Worm (Caenorhabditis elegans): Measurements from ENCODE around the gene try-12.
A peak's percentile ranks its signal among the peaks of the same experiment; 100 is the strongest.

The try-12 gene

DNA sequence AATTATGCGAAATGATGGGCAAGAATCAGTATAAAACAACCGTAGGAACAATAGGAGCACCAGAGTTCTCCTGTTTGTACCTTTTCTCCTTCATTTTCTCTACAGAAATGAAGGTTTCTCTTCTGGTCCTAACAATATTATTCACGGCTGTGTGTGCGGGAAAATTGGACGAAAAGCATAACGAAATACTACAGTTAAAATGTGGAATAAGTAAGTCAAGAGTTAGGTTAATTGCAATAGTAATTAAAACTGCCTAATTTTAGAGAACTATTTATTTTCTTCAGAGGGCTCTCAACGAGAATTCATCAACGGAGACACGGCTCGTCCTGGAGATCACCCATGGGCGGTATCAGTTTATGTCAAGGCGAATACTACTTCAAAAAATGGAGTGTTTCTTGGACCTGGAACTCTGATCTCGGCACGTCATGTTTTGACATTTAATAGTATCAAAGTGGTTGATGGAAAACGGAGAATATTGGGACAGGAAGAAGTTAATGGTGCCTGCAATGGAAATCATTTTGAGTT, at the start of gene try-12:
try-12 (plus strand) TSS at position 51 of the 525 bp plus-strand sequence.
- no peak for TF ChIP-seq mdl-1 (tag; optimal IDR thresholded peaks at IDR 0.05)
- no peak for TF ChIP-seq aly-2 (tag; optimal IDR thresholded peaks at IDR 0.05)
- no peak for TF ChIP-seq efl-1 (optimal IDR thresholded peaks at IDR 0.05)
- TF ChIP-seq efl-1 (GFP tag; optimal IDR thresholded peaks at IDR 0.05 in 1 of 2): peak in 1 of 2 experiments; percentile 58
- no peak for TF ChIP-seq isw-1 (GFP tag; IDR thresholded peaks at IDR 0.05)
- TF ChIP-seq sox-4 (tag; optimal IDR thresholded peaks at IDR 0.05): no peak
- TF ChIP-seq mep-1 (tag; optimal IDR thresholded peaks at IDR 0.05): no peak
- TF ChIP-seq ztf-4 (tag; optimal IDR thresholded peaks at IDR 0.05): no peak

DNA sequence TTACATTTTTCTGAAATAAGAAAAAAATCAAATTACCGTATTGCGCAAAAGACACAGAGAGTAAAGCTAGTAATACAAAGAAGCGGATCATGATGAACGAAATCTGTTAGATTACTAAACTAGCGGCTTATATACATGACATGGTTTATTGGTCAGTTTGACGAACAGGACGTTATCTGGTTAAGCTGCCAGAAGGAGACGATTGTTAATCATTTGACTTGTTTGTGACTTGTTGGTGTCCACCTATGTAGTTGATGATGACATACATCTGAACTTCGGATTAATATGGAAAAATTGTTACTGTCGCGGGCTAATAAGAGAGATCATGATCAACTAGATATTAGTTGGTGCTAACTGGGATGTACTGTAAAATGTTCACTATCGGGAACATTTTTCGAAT, 49.1 kb upstream of the try-12 start, which contains the start of gene cnc-9:
cnc-9 (minus strand) TSS at position 101 of the 400 bp plus-strand sequence.
- TF ChIP-seq C16A3.4 (tag; optimal IDR thresholded peaks at IDR 0.05): no peak
- TF ChIP-seq efl-1 (optimal IDR thresholded peaks at IDR 0.05): no peak
- peak in 1 of 2 experiments; percentile 4 for TF ChIP-seq efl-1 (GFP tag; optimal IDR thresholded peaks at IDR 0.05 in 1 of 2)
- TF ChIP-seq lin-14 (GFP tag; optimal IDR thresholded peaks at IDR 0.05): no peak
- no peak for TF ChIP-seq nhr-84 (tag; optimal IDR thresholded peaks at IDR 0.05)

DNA sequence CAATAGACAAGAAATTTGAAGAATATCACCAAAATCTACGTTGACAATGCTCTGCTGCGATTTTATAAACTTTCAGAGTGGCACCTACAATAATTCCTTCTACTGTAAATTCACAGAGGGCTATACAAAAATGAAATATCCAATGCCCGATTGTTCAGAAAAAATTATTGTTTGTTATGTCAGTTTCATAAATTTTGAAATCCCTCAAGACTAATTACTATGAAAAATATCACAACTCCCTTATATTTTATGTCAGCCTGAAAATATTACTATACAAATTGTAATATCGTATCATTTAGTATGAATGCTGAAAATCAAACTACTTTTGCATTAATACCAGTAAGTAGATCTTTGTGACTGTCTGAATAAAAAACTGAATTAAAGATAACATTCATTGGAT, 48.6 kb upstream of the try-12 start, which contains the start of gene srx-60:
srx-60 (plus strand) TSS at position 301 of the 400 bp plus-strand sequence.
- TF ChIP-seq nhr-76 (tag; optimal IDR thresholded peaks at IDR 0.05): no peak
- no peak for TF ChIP-seq xbp-1 (tag; optimal IDR thresholded peaks at IDR 0.05)
- TF ChIP-seq C34B4.2 (tag; optimal IDR thresholded peaks at IDR 0.05): no peak
- TF ChIP-seq nhr-237 (tag; optimal IDR thresholded peaks at IDR 0.05): no peak
- no peak for TF ChIP-seq unc-98 (GFP tag; IDR thresholded peaks at IDR 0.05)
- no peak for TF ChIP-seq dsc-1 (tag; optimal IDR thresholded peaks at IDR 0.05)
- no peak for TF ChIP-seq pax-3 (tag; optimal IDR thresholded peaks at IDR 0.05)
- no peak for TF ChIP-seq lin-13 (GFP tag; optimal IDR thresholded peaks at IDR 0.05)
- TF ChIP-seq sup-37 (GFP tag; optimal IDR thresholded peaks at IDR 0.05): no peak
- TF ChIP-seq vab-15 (tag; optimal IDR thresholded peaks at IDR 0.05): no peak
- TF ChIP-seq ceh-8 (GFP tag; optimal IDR thresholded peaks at IDR 0.05): no peak

DNA sequence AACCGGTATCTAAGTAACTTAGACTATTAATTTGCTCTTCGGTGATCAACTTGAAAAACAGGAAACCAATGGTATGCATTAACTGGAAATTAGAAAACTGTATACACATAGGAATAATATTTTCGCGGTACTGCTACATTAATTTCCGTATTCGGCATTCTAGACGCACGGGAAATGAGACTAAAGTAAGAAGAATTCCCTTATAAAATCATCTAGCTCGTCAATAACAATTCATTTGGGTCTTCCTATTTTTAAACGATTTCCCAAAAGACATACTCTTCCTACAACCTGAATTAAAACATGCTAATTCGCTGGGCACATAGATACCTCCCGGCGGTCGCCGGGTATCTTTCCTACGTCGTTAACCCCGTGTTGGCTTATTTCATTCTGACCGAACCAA, 46.8 kb upstream of the try-12 start, which contains the start of gene srj-13:
srj-13 (plus strand) TSS at position 301 of the 400 bp plus-strand sequence.
- TF ChIP-seq egl-27 (tag; optimal IDR thresholded peaks at IDR 0.05) (no peak), nhr-28 (tag; optimal IDR thresholded peaks at IDR 0.05) (no peak), F16B12.6 (tag; optimal IDR thresholded peaks at IDR 0.05) (no peak), efl-3 (GFP tag; optimal IDR thresholded peaks at IDR 0.05) (no peak), nhr-19 (GFP tag; conservative IDR thresholded peaks at IDR 0.05) (no peak), elt-3 (tag; optimal IDR thresholded peaks at IDR 0.05) (no peak), swsn-7 (tag; optimal IDR thresholded peaks at IDR 0.05) (no peak), nhr-11 (tag; optimal IDR thresholded peaks at IDR 0.05) (no peak)

DNA sequence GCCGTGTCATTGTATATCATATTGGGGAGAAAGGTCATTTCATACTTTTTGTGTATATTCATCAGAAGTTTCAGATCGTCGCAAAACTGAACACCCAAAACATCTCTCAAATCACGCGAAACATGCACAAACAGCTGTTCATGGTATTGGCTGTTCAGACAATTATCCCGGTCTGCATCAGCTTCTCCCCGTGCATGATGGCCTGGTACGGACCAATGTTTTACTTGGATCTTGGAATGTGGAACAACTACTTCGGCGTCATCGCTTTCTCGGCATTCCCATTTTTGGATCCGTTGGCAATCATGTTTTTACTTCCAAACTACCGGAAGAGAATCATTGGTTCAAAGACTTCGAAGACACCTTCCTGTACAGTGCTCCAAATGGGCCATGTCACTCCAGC, 45.7 kb upstream of the try-12 start:
- no peak for TF ChIP-seq ztf-4 (tag; optimal IDR thresholded peaks at IDR 0.05)
- no peak for TF ChIP-seq C04F5.9 (tag; optimal IDR thresholded peaks at IDR 0.05)
- TF ChIP-seq lir-3 (tag; optimal IDR thresholded peaks at IDR 0.05; ENCODE audit: poor library complexity): no peak
- TF ChIP-seq swsn-7 (tag; optimal IDR thresholded peaks at IDR 0.05): no peak
- TF ChIP-seq egl-27 (tag; optimal IDR thresholded peaks at IDR 0.05): no peak
- no peak for TF ChIP-seq ama-1 (optimal IDR thresholded peaks at IDR 0.05)

DNA sequence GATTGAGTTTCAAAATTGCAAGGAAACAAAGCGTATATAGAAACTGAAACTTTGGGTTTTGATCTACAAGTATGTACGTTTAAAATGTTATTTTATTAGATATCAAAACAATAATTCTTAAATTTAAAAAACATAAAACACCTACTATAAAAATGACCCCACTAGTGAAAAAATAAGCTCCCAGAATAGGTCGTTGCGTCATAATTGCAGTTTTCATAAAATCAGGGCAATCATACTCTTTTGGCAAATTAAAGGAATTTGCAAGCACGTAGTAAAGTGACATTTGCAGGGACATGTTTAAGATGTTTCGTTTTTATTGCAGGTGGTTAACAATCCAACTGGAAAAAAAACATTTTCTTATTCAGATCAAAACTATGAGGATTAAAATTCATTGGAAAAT, 40.6 kb upstream of the try-12 start, which contains the start of gene srt-6:
srt-6 (minus strand) TSS at position 295 of the 400 bp plus-strand sequence.
- TF ChIP-seq skn-1 (tag; optimal IDR thresholded peaks at IDR 0.05) (no peak), ceh-90 (tag; optimal IDR thresholded peaks at IDR 0.05) (no peak), isw-1 (GFP tag; IDR thresholded peaks at IDR 0.05) (no peak), nhr-12 (tag; optimal IDR thresholded peaks at IDR 0.05) (no peak), pag-3 (tag; optimal IDR thresholded peaks at IDR 0.05; ENCODE audit: borderline replicate concordance, insufficient read depth) (no peak), grh-1 (GFP tag; IDR thresholded peaks at IDR 0.05) (no peak)
